Fruit fly (Drosophila melanogaster) whole organism, larva: Measurements from ENCODE around the gene Sk1.

Source experiments
- noc ChIP-seq: fragments of 200-800 bp; sonication (Bioruptor generic); optimal IDR thresholded peaks from 3 replicates; lab custom pipeline; 2019; ENCODE audit warnings: missing biosample characterization, mild to moderate bottlenecking, missing genetic modification characterization, moderate library complexity

Gene Sk1

dm6 chrX:11441829-11442634 is at the start of gene Sk1:
Gene Sk1, plus strand, starts transcription at chrX:11442539.
- TF ChIP-seq noc (tag; lab: Kevin White, UChicago), result no peak

dm6 chrX:11393003-11393620 is 49.2 kb upstream of the Sk1 start:
- no peak for TF ChIP-seq noc (tag; lab: Kevin White, UChicago)

DNA sequence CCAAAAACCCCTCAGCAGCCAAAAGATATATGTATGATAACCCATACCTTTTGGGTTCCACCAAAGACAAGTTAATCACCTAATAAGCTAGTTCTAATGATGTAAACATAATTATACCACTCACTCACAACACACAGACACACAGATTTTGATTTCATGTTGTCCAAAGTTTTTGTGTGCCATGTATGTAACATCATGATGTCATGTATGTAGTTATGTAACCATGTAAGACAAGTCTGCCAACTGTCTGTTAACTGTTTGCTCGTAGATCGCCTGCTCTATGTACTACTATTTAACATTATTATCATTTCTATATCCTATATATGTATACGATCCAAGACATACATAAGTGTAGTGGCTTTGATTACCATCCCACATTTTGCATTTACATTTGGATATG is 38.1 kb upstream of the Sk1 start:
- no peak for TF ChIP-seq noc (tag; lab: Kevin White, UChicago)

DNA sequence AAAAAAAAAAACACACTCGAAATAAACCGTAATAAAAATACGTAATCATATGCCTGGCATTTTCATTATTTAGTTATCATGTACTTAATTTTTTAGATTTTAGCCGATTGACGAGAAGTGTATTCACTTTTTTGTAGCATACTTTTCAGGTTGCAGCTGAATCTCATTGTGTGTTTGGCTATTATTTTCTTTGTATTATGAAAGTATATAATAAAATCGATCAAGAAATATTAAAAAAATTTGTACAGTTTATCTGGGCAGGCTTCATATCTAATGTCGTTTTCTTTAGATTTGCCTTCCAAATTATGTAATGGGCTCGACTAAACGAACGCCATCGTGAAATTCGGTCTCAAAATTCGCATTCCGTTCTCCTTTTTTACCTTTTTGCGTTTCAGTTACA is 32.7 kb upstream of the Sk1 start, which contains the start of gene CG15196:
CG15196 (plus strand) TSS at position 301 of the 400 bp plus-strand sequence.
- TF ChIP-seq noc (tag; lab: Kevin White, UChicago), result no peak

- TF ChIP-seq noc (tag; lab: Kevin White, UChicago), result no peak
These were observed 29.2 kb upstream of the Sk1 start, which contains the start of gene Gr10b for dm6 chrX:11413090-11413489. Gene Gr10b, minus strand, starts transcription at chrX:11413190.

- no peak for TF ChIP-seq noc (tag; lab: Kevin White, UChicago)
These were observed 25.0 kb upstream of the Sk1 start, which contains the start of the genes Gr10a and Or10a for dm6 chrX:11417322-11417721. Gene Gr10a, minus strand, starts transcription at chrX:11417422. Gene Or10a, minus strand, starts transcription at chrX:11417422.

DNA sequence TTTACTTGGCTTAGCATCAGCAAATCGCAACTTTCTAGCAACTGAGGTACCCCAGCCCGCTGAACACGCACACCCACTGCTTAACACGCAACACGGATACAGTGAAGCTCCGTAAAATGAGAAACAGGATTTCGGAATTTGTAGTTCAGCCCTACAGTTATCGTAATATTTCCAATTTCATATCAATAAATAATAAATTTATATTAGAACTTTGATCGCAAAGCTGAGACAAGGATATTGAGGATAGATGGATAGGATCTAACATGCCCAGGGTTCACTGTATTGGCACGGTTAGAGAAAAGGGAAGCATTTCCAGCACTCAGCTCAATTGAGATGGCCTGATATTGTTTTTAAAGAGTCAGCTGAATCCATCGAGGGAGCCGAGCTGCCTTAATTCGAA is 23.1 kb upstream of the Sk1 start:
- TF ChIP-seq noc (tag; lab: Kevin White, UChicago), result peak; percentile 9

- TF ChIP-seq noc (tag; lab: Kevin White, UChicago), result no peak
These were observed 22.4 kb upstream of the Sk1 start for dm6 chrX:11419962-11420361.

DNA sequence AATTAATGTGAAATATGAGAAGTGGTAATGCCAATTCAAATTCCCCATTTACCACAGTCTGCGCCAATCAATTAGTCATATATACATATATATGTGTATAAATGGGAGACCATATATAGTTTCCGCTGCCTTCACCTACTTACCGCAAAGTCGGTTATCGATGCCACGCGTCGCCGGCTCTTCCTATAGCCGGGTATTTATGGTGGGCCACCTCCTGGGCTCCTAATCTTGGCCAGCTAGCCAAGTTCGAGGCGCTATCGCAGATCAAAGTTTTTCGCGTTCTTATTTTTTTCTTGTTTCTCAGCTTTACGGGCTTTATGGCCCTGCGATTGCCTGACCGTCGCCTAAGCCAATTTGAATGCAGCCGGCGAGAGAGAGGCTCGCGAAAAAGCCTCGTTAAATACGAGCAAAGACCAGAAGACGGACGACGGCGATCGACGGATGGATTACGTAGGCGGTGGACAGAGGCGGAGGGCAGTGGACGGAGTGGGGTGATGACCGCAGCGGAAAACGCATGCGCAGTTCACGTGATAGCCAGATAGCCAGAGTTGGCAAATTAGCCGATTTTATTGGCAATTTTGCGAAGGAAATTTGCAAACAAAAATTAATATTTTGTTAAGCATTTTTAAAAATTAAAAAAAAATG is 21.5 kb upstream of the Sk1 start:
- TF ChIP-seq noc (tag; lab: Kevin White, UChicago), result peak; percentile 34

DNA sequence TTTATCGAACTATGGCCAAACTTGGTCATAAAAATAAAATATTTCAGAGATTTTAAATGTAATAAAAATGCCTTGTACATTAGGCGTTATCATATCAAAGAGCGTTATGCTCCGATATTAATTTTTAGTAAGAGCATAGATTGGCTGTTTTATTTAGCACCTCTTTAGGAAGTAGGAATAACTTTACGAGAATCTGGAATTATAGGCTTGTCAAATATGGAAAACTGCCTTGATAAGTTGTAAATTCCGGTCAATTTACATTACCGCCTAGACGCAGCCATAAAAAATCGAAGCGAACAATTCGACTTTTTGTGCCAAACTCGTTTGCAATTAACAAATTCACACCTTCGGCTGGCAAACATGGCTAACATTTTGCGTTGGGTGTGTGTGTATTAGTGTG is 20.3 kb upstream of the Sk1 start:
- TF ChIP-seq noc (tag; lab: Kevin White, UChicago), result no peak

DNA sequence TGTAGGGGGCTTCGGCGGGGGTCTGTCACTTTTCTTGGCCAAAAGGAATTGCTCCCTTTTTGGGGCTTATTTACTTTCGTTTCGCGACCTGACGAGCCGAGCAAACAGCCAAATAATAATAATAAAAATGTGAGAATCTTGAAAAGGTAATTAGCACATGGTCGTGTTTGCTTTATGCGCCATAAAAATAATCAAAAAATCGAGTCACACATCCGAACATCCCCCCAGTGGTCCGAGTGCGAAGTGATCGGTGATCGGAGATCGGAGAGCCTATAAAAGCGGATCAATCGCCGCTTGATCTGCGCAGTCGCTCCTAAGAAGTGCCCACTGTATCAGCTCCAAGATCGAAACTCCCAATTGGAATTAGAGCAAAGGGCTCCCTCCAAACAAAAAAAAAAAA is 19.8 kb upstream of the Sk1 start, which contains the start of gene Gs2:
Gs2 (plus strand) TSS at position 301 of the 400 bp plus-strand sequence.
- TF ChIP-seq noc (tag; lab: Kevin White, UChicago), result no peak

DNA sequence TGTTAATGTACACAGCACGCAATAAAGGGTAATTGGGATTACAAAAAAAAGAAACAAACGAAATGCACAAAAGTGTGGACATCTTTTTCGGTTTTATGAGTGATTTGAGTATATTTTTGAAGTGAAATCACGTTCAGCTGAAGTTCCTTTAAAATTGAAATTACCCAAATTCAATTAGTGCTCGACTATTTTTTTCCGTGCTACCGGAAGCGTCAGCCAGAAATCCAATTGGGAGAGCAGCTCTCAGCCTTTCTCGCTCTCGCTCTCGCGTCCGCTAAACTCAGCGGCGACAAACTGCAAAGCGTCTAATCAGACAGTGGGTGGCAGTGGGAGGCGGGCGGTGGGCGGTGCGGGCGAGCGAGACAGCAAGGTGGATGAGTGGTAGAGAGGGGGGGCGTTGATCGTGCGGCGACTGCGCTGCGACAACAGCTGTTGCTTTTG is 19.0 kb upstream of the Sk1 start:
- peak; percentile 92 for TF ChIP-seq noc (tag; lab: Kevin White, UChicago)

DNA sequence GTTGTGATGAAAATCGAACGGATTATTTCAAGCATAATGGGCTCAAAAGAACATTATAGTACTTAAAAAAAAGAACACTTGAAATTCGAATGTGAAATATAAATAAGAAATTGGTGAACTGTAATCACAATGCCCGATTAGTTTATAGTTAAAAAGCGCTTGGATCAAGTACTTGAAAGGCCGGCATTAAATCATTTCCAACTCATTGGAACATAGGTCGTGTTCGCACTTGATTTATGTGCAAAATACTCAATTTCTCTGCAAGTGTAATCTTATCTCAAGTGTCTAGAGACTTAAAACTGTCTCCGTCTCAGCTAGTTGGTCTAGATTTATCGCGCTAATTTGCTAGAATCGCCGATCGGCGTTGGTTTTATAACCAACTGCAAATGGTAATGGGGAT is 17.8 kb upstream of the Sk1 start:
- TF ChIP-seq noc (tag; lab: Kevin White, UChicago), result peak; percentile 74

DNA sequence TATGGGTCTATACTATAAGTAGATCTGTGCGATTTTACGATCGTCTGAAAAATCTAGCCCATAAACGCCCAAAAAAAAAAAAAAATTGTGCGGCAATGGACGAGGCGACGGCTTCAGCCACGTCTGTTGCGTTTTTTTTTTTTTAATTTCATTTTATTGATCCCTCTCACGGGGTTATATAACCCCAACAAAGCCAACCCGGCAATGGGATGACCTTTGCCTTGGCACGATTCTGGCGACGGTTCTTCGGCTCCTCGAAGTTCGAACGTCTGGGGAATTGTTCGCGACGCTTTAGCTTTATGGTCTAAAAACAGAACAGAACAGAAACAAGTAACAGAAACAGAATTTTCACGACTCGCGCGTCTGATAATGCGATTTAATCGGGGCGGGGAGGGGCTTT is 16.9 kb upstream of the Sk1 start:
- TF ChIP-seq noc (tag; lab: Kevin White, UChicago), result no peak

- no peak for TF ChIP-seq noc (tag; lab: Kevin White, UChicago)
These were observed 16.3 kb upstream of the Sk1 start for dm6 chrX:11425956-11426598.
